Worm (Caenorhabditis elegans): ENCODE data around the gene Y75B12B.1.

ce11 chrV:15191971-15192370, 7.5 kb downstream of the Y75B12B.1 start:
- TF ChIP-seq nhr-237 (tag; optimal IDR thresholded peaks at IDR 0.05) (no peak), hpl-2 (GFP tag; optimal IDR thresholded peaks at IDR 0.05) (no peak), jun-1 (tag; optimal IDR thresholded peaks at IDR 0.05) (no peak), elt-3 (tag; optimal IDR thresholded peaks at IDR 0.05) (no peak), aha-1 (tag; optimal IDR thresholded peaks at IDR 0.05) (no peak), pax-3 (tag; optimal IDR thresholded peaks at IDR 0.05) (no peak)

Data from whole organism, L1 larva.